Worm (Caenorhabditis elegans): Measurements from ENCODE around the gene nspc-16.
A peak's percentile ranks its signal among the peaks of the same experiment; 100 is the strongest.

Gene nspc-16

DNA sequence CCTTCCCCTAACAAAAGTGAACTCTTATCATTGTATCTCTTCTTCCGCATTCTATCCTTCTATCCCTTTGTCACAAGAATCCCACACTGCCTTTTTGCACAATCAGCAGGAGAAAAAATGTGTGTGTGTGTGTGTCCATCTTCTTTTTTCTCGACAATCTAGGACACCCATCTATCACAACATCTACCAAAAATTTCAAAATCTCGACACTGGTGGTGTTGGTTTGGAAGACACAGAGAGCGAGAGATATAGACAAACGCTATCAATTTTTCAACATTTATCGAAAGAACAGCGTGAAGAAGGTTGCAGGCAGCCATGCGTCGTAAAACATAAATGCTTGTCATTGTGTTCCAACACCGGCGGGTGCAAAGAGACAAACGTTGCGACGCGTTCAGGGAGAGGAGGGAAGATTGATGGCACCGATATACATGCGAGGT is 14.5 kb upstream of the nspc-16 start (continued):
- TF ChIP-seq nhr-120 (GFP tag; IDR thresholded peaks at IDR 0.05) (no peak), Y56A3A.18 (GFP tag; IDR thresholded peaks at IDR 0.05) (no peak), Y95B8A.8 (GFP tag; IDR thresholded peaks at IDR 0.05) (no peak), gei-17 (GFP tag; optimal IDR thresholded peaks at IDR 0.05) (no peak), Y53G8AR.9 (GFP tag; conservative IDR thresholded peaks at IDR 0.05) (no peak), ztf-26 (tag; optimal IDR thresholded peaks at IDR 0.05) (no peak), repo-1 (tag; optimal IDR thresholded peaks at IDR 0.05) (no peak), nfyb-1 (GFP tag; IDR thresholded peaks at IDR 0.05) (no peak), nhr-90 (tag; optimal IDR thresholded peaks at IDR 0.05) (no peak), chd-7 (tag; optimal IDR thresholded peaks at IDR 0.05) (no peak), athp-1 (tag; optimal IDR thresholded peaks at IDR 0.05) (no peak), somi-1 (GFP tag; optimal IDR thresholded peaks at IDR 0.05) (peak; percentile 39), D2030.7 (GFP tag; IDR thresholded peaks at IDR 0.05) (no peak), snpc-1.1 (tag; optimal IDR thresholded peaks at IDR 0.05; ENCODE audit: insufficient read depth) (no peak), nhr-80 (tag; optimal IDR thresholded peaks at IDR 0.05) (peak; percentile 15), hmg-20 (GFP tag; IDR thresholded peaks at IDR 0.05) (no peak), nfya-1 (tag; optimal IDR thresholded peaks at IDR 0.05; ENCODE audit: borderline replicate concordance, insufficient read depth) (no peak), lsl-1 (GFP tag; optimal IDR thresholded peaks at IDR 0.05) (no peak), sea-2 (GFP tag; IDR thresholded peaks at IDR 0.05) (no peak), Y79H2A.3 (GFP tag; conservative IDR thresholded peaks at IDR 0.05) (no peak), mcd-1 (GFP tag; IDR thresholded peaks at IDR 0.05) (no peak)

DNA sequence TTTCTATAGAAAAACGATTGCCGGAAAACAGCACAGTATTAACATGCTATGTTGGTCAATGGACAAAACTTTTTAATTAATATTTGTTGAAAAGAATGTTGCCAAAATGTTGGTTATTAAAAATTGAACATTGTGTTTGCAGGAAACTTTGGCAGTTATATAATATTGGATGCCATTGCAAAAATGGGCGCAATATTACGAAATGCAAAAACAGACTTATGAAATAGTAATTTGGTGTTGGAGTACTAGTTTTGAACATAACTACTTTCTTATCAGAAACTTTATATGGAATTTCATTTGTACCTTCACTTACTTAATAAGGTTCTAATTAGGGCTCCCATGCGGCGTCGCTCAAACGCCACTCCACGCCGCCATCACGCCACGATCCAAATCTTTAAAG is 13.0 kb upstream of the nspc-16 start:
- TF ChIP-seq ztf-28 (GFP tag; IDR thresholded peaks at IDR 0.05) = no peak
- no peak for TF ChIP-seq dpff-1 (tag; optimal IDR thresholded peaks at IDR 0.05)

DNA sequence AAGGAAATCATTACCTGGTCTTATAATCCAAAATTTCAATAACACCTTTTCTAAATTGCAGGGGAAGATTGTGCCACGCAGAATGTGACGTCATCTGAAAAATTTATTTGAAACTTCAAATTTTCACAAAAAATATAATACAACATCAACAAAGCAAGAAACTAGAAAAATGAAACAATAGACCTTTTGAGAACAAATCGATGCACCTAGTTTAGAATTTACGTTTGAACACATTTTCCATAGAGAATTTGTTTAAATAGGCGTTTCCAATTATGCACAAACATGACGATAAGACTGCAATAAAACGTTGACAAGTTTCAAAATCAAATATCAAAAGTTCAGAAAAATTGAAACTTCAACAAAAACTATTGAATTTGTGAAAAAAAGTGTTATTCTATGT is 10.6 kb upstream of the nspc-16 start, which contains the start of gene fbxa-141:
Gene fbxa-141 (minus strand): TSS at position 101 of the 400 bp plus-strand sequence.
- no peak for TF ChIP-seq F10E7.11 (tag; optimal IDR thresholded peaks at IDR 0.05)
- no peak for TF ChIP-seq T26A5.8 (tag; optimal IDR thresholded peaks at IDR 0.05)
- TF ChIP-seq cebp-1 (GFP tag; IDR thresholded peaks at IDR 0.05) = no peak
- no peak for TF ChIP-seq cebp-1 (tag; optimal IDR thresholded peaks at IDR 0.05)
- no peak for TF ChIP-seq hlh-26 (GFP tag; conservative IDR thresholded peaks at IDR 0.05)
- TF ChIP-seq Y56A3A.18 (GFP tag; IDR thresholded peaks at IDR 0.05) = no peak
- TF ChIP-seq F22D6.2 (tag; optimal IDR thresholded peaks at IDR 0.05) = no peak
- no peak for TF ChIP-seq nhr-90 (tag; optimal IDR thresholded peaks at IDR 0.05)
- no peak for TF ChIP-seq dpff-1 (tag; optimal IDR thresholded peaks at IDR 0.05)

ce11 chrX:14513462-14513861 is 9.9 kb upstream of the nspc-16 start:
- TF ChIP-seq egl-18 (GFP tag; IDR thresholded peaks at IDR 0.05) = no peak
- no peak for TF ChIP-seq snpc-4 (GFP tag; optimal IDR thresholded peaks at IDR 0.05)
- TF ChIP-seq snpc-4 (tag; optimal IDR thresholded peaks at IDR 0.05) = no peak
- TF ChIP-seq ztf-26 (tag; optimal IDR thresholded peaks at IDR 0.05) = no peak
- TF ChIP-seq B0019.2 (GFP tag; conservative IDR thresholded peaks at IDR 0.05) = no peak
- no peak for TF ChIP-seq B0261.1 (tag; optimal IDR thresholded peaks at IDR 0.05)
- no peak for TF ChIP-seq nfya-1 (tag; optimal IDR thresholded peaks at IDR 0.05; ENCODE audit: borderline replicate concordance, insufficient read depth)
- TF ChIP-seq Y95B8A.8 (GFP tag; IDR thresholded peaks at IDR 0.05) = no peak
- no peak for TF ChIP-seq rpc-1 (optimal IDR thresholded peaks at IDR 0.05)
- no peak for TF ChIP-seq rpc-1 (tag; optimal IDR thresholded peaks at IDR 0.05)
- TF ChIP-seq let-526 (GFP tag; IDR thresholded peaks at IDR 0.05) = no peak
- TF ChIP-seq attf-3 (GFP tag; conservative IDR thresholded peaks at IDR 0.05) = no peak
- no peak for TF ChIP-seq ztf-18 (tag; optimal IDR thresholded peaks at IDR 0.05)

Data from whole organism, young adult.